Worm (Caenorhabditis elegans): ENCODE data around the gene mls-2.

Gene mls-2

ce11 chrX:4795329-4795728, 33.9 kb upstream of the mls-2 start:
- peak; percentile 53 for TF ChIP-seq ets-4 (GFP tag; optimal IDR thresholded peaks at IDR 0.05)
- TF ChIP-seq snpc-3.4 (tag; optimal IDR thresholded peaks at IDR 0.05) = no peak
- no peak for TF ChIP-seq aptf-2 (GFP tag; conservative IDR thresholded peaks at IDR 0.05)
- no peak for TF ChIP-seq Y53F4B.3 (GFP tag; IDR thresholded peaks at IDR 0.05)
- TF ChIP-seq hmg-1.2 (GFP tag; IDR thresholded peaks at IDR 0.05) = no peak
- no peak for TF ChIP-seq ztf-26 (tag; optimal IDR thresholded peaks at IDR 0.05)
- TF ChIP-seq pha-4 (tag; optimal IDR thresholded peaks at IDR 0.05) = peak; percentile 18
- TF ChIP-seq C06A6.2 (GFP tag; conservative IDR thresholded peaks at IDR 0.05) = no peak
- no peak for TF ChIP-seq K12H6.12 (tag; optimal IDR thresholded peaks at IDR 0.05)
- TF ChIP-seq cebp-2 (GFP tag; IDR thresholded peaks at IDR 0.05) = no peak
- no peak for TF ChIP-seq sea-2 (GFP tag; IDR thresholded peaks at IDR 0.05)
- no peak for TF ChIP-seq lsl-1 (GFP tag; optimal IDR thresholded peaks at IDR 0.05)
- TF ChIP-seq madf-3 (GFP tag; IDR thresholded peaks at IDR 0.05) = no peak
- TF ChIP-seq C17E4.6 (GFP tag; IDR thresholded peaks at IDR 0.05) = no peak
- TF ChIP-seq tlf-1 (GFP tag; optimal IDR thresholded peaks at IDR 0.05) = peak; percentile 51
- TF ChIP-seq T26A5.8 (tag; optimal IDR thresholded peaks at IDR 0.05) = no peak
- TF ChIP-seq bed-2 (GFP tag; IDR thresholded peaks at IDR 0.05) = no peak
- TF ChIP-seq unc-62 (GFP tag; optimal IDR thresholded peaks at IDR 0.05) = peak; percentile 37
- peak; percentile 90 for TF ChIP-seq nhr-80 (tag; optimal IDR thresholded peaks at IDR 0.05)
- TF ChIP-seq ztf-28 (GFP tag; IDR thresholded peaks at IDR 0.05) = no peak
- no peak for TF ChIP-seq hlh-12 (tag; optimal IDR thresholded peaks at IDR 0.05)
- no peak for TF ChIP-seq ZK185.1 (tag; optimal IDR thresholded peaks at IDR 0.05; ENCODE audit: poor library complexity, severe bottlenecking)
- no peak for TF ChIP-seq B0019.2 (GFP tag; conservative IDR thresholded peaks at IDR 0.05)
- no peak for TF ChIP-seq lir-1 (GFP tag; conservative IDR thresholded peaks at IDR 0.05)
- TF ChIP-seq F55B11.4 (tag; optimal IDR thresholded peaks at IDR 0.05; ENCODE audit: borderline replicate concordance, insufficient read depth) = no peak
- no peak for TF ChIP-seq ceh-100 (GFP tag; IDR thresholded peaks at IDR 0.05)
- no peak for TF ChIP-seq mes-4 (tag; optimal IDR thresholded peaks at IDR 0.05)
- TF ChIP-seq egrh-3 (GFP tag; IDR thresholded peaks at IDR 0.05) = no peak
- no peak for TF ChIP-seq snpc-1.1 (tag; optimal IDR thresholded peaks at IDR 0.05; ENCODE audit: insufficient read depth)
- no peak for TF ChIP-seq madf-6 (GFP tag; IDR thresholded peaks at IDR 0.05)
- peak; percentile 36 for TF ChIP-seq lin-40 (tag; optimal IDR thresholded peaks at IDR 0.05)
- no peak for TF ChIP-seq ceh-27 (GFP tag; optimal IDR thresholded peaks at IDR 0.05)

ce11 chrX:4794062-4794461, 32.6 kb upstream of the mls-2 start:
- TF ChIP-seq tlf-1 (GFP tag; optimal IDR thresholded peaks at IDR 0.05) (peak; percentile 12), atf-7 (tag; optimal IDR thresholded peaks at IDR 0.05) (peak; percentile 79), lin-40 (tag; optimal IDR thresholded peaks at IDR 0.05) (peak; percentile 5), madf-10 (tag; optimal IDR thresholded peaks at IDR 0.05) (peak; percentile 36), T07F8.4 (tag; optimal IDR thresholded peaks at IDR 0.05) (no peak), C06A6.2 (GFP tag; conservative IDR thresholded peaks at IDR 0.05) (no peak), unc-62 (GFP tag; optimal IDR thresholded peaks at IDR 0.05) (peak; percentile 81), pha-4 (tag; optimal IDR thresholded peaks at IDR 0.05) (no peak), lir-1 (GFP tag; conservative IDR thresholded peaks at IDR 0.05) (peak; percentile 22; the same call in 1 of the 2 replicates), chd-7 (tag; optimal IDR thresholded peaks at IDR 0.05) (no peak), tbp1 (GFP tag; optimal IDR thresholded peaks at IDR 0.05) (peak; percentile 41), let-607 (tag; optimal IDR thresholded peaks at IDR 0.05) (peak in 1 of 2 experiments; percentile 72), ceh-100 (GFP tag; IDR thresholded peaks at IDR 0.05) (no peak), madf-6 (GFP tag; IDR thresholded peaks at IDR 0.05) (no peak), snpc-4 (GFP tag; optimal IDR thresholded peaks at IDR 0.05) (no peak), snpc-4 (tag; optimal IDR thresholded peaks at IDR 0.05) (no peak), cebp-1 (GFP tag; IDR thresholded peaks at IDR 0.05) (0 out of 2 replicates have a peak, but pooled peaks have one; percentile 23), cebp-1 (tag; optimal IDR thresholded peaks at IDR 0.05) (peak; percentile 65), egl-44 (GFP tag; IDR thresholded peaks at IDR 0.05) (0 out of 2 replicates have a peak, but pooled peaks have one; percentile 28), repo-1 (tag; optimal IDR thresholded peaks at IDR 0.05) (no peak), F57A8.1 (GFP tag; optimal IDR thresholded peaks at IDR 0.05) (no peak), ZK185.1 (tag; optimal IDR thresholded peaks at IDR 0.05; ENCODE audit: poor library complexity, severe bottlenecking) (peak; percentile 2), ekl-4 (GFP tag; IDR thresholded peaks at IDR 0.05) (no peak), F52B5.7 (tag; optimal IDR thresholded peaks at IDR 0.05) (no peak), F49E8.2 (tag; optimal IDR thresholded peaks at IDR 0.05; ENCODE audit: insufficient read depth) (no peak), aptf-2 (GFP tag; conservative IDR thresholded peaks at IDR 0.05) (no peak)

Measured in whole organism, young adult.